Fruit fly (Drosophila melanogaster): Measurements from ENCODE around the gene bap.

The bap gene

DNA sequence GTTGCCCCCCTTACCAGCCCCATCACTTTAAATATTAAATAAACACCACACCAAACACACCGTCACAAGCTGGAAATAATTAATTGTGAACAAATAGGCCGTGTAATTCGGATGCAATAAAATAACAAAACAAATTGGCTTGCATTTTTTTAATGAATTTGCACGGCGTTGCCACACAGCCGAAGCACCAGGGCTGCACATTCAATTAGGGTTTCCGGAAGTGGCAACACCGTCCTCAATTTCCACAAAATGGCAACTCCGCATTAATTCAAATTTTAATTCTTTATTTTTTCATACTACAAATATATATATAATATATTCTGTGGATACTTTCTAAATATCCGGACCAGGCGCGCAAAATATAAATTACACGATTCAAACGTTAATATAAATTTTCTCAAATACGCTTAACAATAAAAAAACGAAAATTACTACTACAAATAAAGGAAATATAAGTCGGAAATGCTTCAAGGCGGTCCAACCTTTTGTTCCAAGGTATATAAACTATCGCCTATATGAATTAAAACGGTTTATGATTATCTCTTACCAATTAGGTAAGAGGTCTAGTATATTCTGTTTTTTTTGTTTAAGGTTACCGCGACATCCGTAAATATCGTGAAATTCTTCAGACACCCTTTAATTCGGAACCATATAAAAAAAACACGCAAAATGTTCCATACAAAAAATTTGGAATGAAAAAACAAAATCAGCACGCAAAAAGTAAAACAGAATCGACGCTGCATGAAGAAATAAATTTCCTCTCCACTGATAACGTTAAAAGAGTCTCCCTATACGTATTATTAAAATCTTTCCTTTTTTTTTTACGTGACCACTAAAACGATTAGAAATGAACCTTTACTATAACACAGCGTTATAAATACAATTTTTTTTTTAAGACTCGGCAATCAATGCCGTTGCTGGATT, 15.0 kb upstream of the bap start (continued):
- no peak for TF ChIP-seq scrt (GFP tag; optimal IDR thresholded peaks at IDR 0.05)
- TF ChIP-seq cad (GFP tag; optimal IDR thresholded peaks at IDR 0.05), result no peak
- no peak for TF ChIP-seq Hsf (GFP tag; optimal IDR thresholded peaks at IDR 0.05)
- TF ChIP-seq al (GFP tag; IDR thresholded peaks at IDR 0.05), result 0 out of 2 replicates have a peak, but pooled peaks have one; percentile 8
- TF ChIP-seq CG11398 (GFP tag; optimal IDR thresholded peaks at IDR 0.05), result no peak
- TF ChIP-seq PHDP (tag; optimal IDR thresholded peaks at IDR 0.05), result no peak
- no peak for TF ChIP-seq esg (GFP tag; conservative IDR thresholded peaks at IDR 0.05)
- TF ChIP-seq vvl (GFP tag; IDR thresholded peaks at IDR 0.05), result peak; percentile 86
- TF ChIP-seq her (GFP tag; optimal IDR thresholded peaks at IDR 0.05), result no peak
- no peak for TF ChIP-seq Dad (GFP tag; optimal IDR thresholded peaks at IDR 0.05)
- no peak for TF ChIP-seq Taf1 (GFP tag; IDR thresholded peaks at IDR 0.05)
- TF ChIP-seq gfzf (GFP tag; optimal IDR thresholded peaks at IDR 0.05), result peak; percentile 22
- peak; percentile 64 for TF ChIP-seq CG34376 (GFP tag; optimal IDR thresholded peaks at IDR 0.05)
- peak; percentile 75 for TF ChIP-seq CG15514 (GFP tag; optimal IDR thresholded peaks at IDR 0.05)
- TF ChIP-seq CG12659 (GFP tag; optimal IDR thresholded peaks at IDR 0.05), result peak; percentile 73
- TF ChIP-seq unpg (GFP tag; optimal IDR thresholded peaks at IDR 0.05), result peak; percentile 32
- TF ChIP-seq lmd (GFP tag; IDR thresholded peaks at IDR 0.05), result peak; percentile 11; the same call in 1 of the 2 replicates
- TF ChIP-seq HHEX (GFP tag; optimal IDR thresholded peaks at IDR 0.05), result peak; percentile 7
- no peak for TF ChIP-seq Mes4 (GFP tag; optimal IDR thresholded peaks at IDR 0.05)
- TF ChIP-seq HmgZ (tag; optimal IDR thresholded peaks at IDR 0.05), result peak; percentile 56
- TF ChIP-seq CG13296 (GFP tag; optimal IDR thresholded peaks at IDR 0.05), result peak; percentile 73
- TF ChIP-seq sob (GFP tag; IDR thresholded peaks at IDR 0.05), result peak; percentile 61
- peak; percentile 55 for TF ChIP-seq CG17912 (GFP tag; optimal IDR thresholded peaks at IDR 0.05)
- peak; percentile 26; the same call in 1 of the 2 replicates for TF ChIP-seq E2f1 (GFP tag; IDR thresholded peaks at IDR 0.05)
- TF ChIP-seq CG7372 (GFP tag; IDR thresholded peaks at IDR 0.05), result no peak
- TF ChIP-seq chinmo (GFP tag; IDR thresholded peaks at IDR 0.05; ENCODE audit: partially characterized antibody), result peak; percentile 62; the same call in 1 of the 4 replicates
- TF ChIP-seq row (GFP tag; IDR thresholded peaks at IDR 0.05), result peak; percentile 61; the same call in 2 of the 3 replicates
- TF ChIP-seq dmrt11E (tag; optimal IDR thresholded peaks at IDR 0.05), result no peak
- no peak for TF ChIP-seq CG7786 (GFP tag; optimal IDR thresholded peaks at IDR 0.05)
- peak; percentile 54 for TF ChIP-seq Sin3A (optimal IDR thresholded peaks at IDR 0.05)
- no peak for TF ChIP-seq CG18599 (GFP tag; optimal IDR thresholded peaks at IDR 0.05)
- TF ChIP-seq Chrac-16 (GFP tag; optimal IDR thresholded peaks at IDR 0.05), result no peak
- TF ChIP-seq Hand (GFP tag; optimal IDR thresholded peaks at IDR 0.05), result no peak
- peak; percentile 67 for TF ChIP-seq pfk (GFP tag; optimal IDR thresholded peaks at IDR 0.05)
- no peak for TF ChIP-seq fru (optimal IDR thresholded peaks at IDR 0.05)
- no peak for TF ChIP-seq Sry-β (GFP tag; optimal IDR thresholded peaks at IDR 0.05)
- TF ChIP-seq CG7963 (GFP tag; IDR thresholded peaks at IDR 0.05; ENCODE audit: partially characterized antibody), result no peak
- no peak for TF ChIP-seq CG6689 (GFP tag; IDR thresholded peaks at IDR 0.05)
- TF ChIP-seq Drgx (GFP tag; IDR thresholded peaks at IDR 0.05), result no peak
- TF ChIP-seq CG30431 (GFP tag; optimal IDR thresholded peaks at IDR 0.05), result no peak
- no peak for TF ChIP-seq CG2875 (GFP tag; optimal IDR thresholded peaks at IDR 0.05)
- TF ChIP-seq CG4707 (GFP tag; optimal IDR thresholded peaks at IDR 0.05), result no peak
- TF ChIP-seq nerfin-2 (GFP tag; IDR thresholded peaks at IDR 0.05; ENCODE audit: partially characterized antibody), result no peak
- TF ChIP-seq MTF-1 (GFP tag; optimal IDR thresholded peaks at IDR 0.05; ENCODE audit: borderline replicate concordance), result peak; percentile 1
- no peak for TF ChIP-seq jumu (GFP tag; optimal IDR thresholded peaks at IDR 0.05)
- TF ChIP-seq lab (GFP tag; optimal IDR thresholded peaks at IDR 0.05), result no peak
- TF ChIP-seq nom (GFP tag; optimal IDR thresholded peaks at IDR 0.05), result no peak
- peak; percentile 73 for TF ChIP-seq Dp (GFP tag; optimal IDR thresholded peaks at IDR 0.05)
